Fruit fly (Drosophila melanogaster) whole organism, prepupa: Measurements from ENCODE around the gene CG13810.

ENCODE experiments used
- CG3032 ChIP-seq: fragments of 200-800 bp; optimal IDR thresholded peaks from 2 replicates; lab custom pipeline; 2019; ENCODE audit warnings: missing biosample characterization, mild to moderate bottlenecking, missing genetic modification characterization, moderate library complexity
- CG31627 ChIP-seq: fragments of 200-800 bp; sonication (Bioruptor generic); optimal IDR thresholded peaks from 3 replicates; lab custom pipeline; 2016; ENCODE audit warnings: missing biosample characterization, missing genetic modification characterization

dm6 chr3L:2212403-2212802 lies 26.7 kb downstream of the CG13810 start, which contains the start of gene CG15878:
- TF ChIP-seq CG31627 (GFP tag; lab: Kevin White, UChicago) (no peak), CG3032 (tag; lab: Kevin White, UChicago) (no peak)
